Fruit fly (Drosophila melanogaster) whole organism, prepupa: ENCODE data around the gene CG13894.

Source experiments
- Blimp-1 ChIP-seq: fragments of 200-800 bp; sonication (Bioruptor generic); optimal IDR thresholded peaks from 3 replicates; lab custom pipeline; 2017; ENCODE audit warnings: missing biosample characterization, missing genetic modification characterization, mild to moderate bottlenecking, moderate library complexity, missing genetic modification reagents
- CG10631 ChIP-seq: fragments of 200-800 bp; sonication (Bioruptor generic); optimal IDR thresholded peaks from 2 replicates; lab custom pipeline; 2016; ENCODE audit warnings: missing biosample characterization, missing genetic modification characterization
- CG10669 ChIP-seq: fragments of 200-800 bp; sonication (Bioruptor generic); optimal IDR thresholded peaks from 3 replicates; lab custom pipeline; 2018; ENCODE audit warnings: missing biosample characterization, mild to moderate bottlenecking, missing genetic modification characterization, moderate library complexity
- CG11902 ChIP-seq: fragments of 200-800 bp; sonication (Bioruptor generic); optimal IDR thresholded peaks from 3 replicates; lab custom pipeline; 2016; ENCODE audit warnings: missing biosample characterization, missing genetic modification characterization
- CG1621 ChIP-seq: fragments of 200-800 bp; sonication (Bioruptor generic); optimal IDR thresholded peaks from 3 replicates; lab custom pipeline; 2018; ENCODE audit warnings: missing biosample characterization, mild to moderate bottlenecking, missing genetic modification characterization
- CG16779 ChIP-seq: fragments of 200-800 bp; sonication (Bioruptor generic); optimal IDR thresholded peaks from 3 replicates; lab custom pipeline; 2017; ENCODE audit warnings: missing biosample characterization, mild to moderate bottlenecking, missing genetic modification characterization
- CG3032 ChIP-seq: fragments of 200-800 bp; optimal IDR thresholded peaks from 2 replicates; lab custom pipeline; 2019; ENCODE audit warnings: missing biosample characterization, mild to moderate bottlenecking, missing genetic modification characterization, moderate library complexity
- CG34406 ChIP-seq: fragments of 200-800 bp; sonication (Bioruptor generic); optimal IDR thresholded peaks from 3 replicates; lab custom pipeline; 2016; ENCODE audit warnings: missing biosample characterization, missing genetic modification characterization
- CG3919 ChIP-seq: fragments of 200-800 bp; sonication (Bioruptor generic); optimal IDR thresholded peaks from 3 replicates; lab custom pipeline; 2016; ENCODE audit warnings: missing biosample characterization, missing genetic modification characterization
- CG6163 ChIP-seq: fragments of 200-800 bp; sonication (Bioruptor generic); IDR thresholded peaks from 3 replicates; pipeline ENCODE4 v1.3.6; 2022; ENCODE audit warnings: missing biosample characterization, missing genetic modification characterization
- CG6808 ChIP-seq: fragments of 200-800 bp; sonication (Bioruptor generic); optimal IDR thresholded peaks from 3 replicates; lab custom pipeline; 2017; ENCODE audit warnings: missing biosample characterization, missing genetic modification characterization, mild to moderate bottlenecking, moderate library complexity, missing genetic modification reagents
- CG6854 ChIP-seq: fragments of 200-800 bp; sonication (Bioruptor generic); optimal IDR thresholded peaks from 2 replicates; lab custom pipeline; 2017; ENCODE audit warnings: missing biosample characterization, mild to moderate bottlenecking, missing genetic modification characterization
- CG7368 ChIP-seq: fragments of 200-800 bp; sonication (Bioruptor generic); optimal IDR thresholded peaks from 3 replicates; lab custom pipeline; 2016; ENCODE audit warnings: missing biosample characterization, missing genetic modification characterization
- CG8119 ChIP-seq: fragments of 200-800 bp; sonication (Bioruptor generic); IDR thresholded peaks from 3 replicates; pipeline ENCODE4 v1.3.6; 2022; ENCODE audit warnings: missing biosample characterization, missing genetic modification characterization
- CG8319 ChIP-seq: fragments of 200-800 bp; sonication (Bioruptor generic); optimal IDR thresholded peaks from 3 replicates; lab custom pipeline; 2016; ENCODE audit warnings: missing biosample characterization, missing genetic modification characterization
- CG8632 ChIP-seq: fragments of 200-800 bp; sonication (Bioruptor generic); optimal IDR thresholded peaks from 3 replicates; lab custom pipeline; 2016; ENCODE audit warnings: missing biosample characterization, missing genetic modification characterization
- CG9139 ChIP-seq: fragments of 200-800 bp; sonication (Bioruptor generic); optimal IDR thresholded peaks from 3 replicates; lab custom pipeline; 2017; ENCODE audit warnings: missing biosample characterization, mild to moderate bottlenecking, missing genetic modification characterization
- Eip75B ChIP-seq: fragments of 200-800 bp; sonication (Bioruptor generic); optimal IDR thresholded peaks from 3 replicates; lab custom pipeline; 2016; ENCODE audit warnings: missing biosample characterization, missing genetic modification characterization
- Eip93F ChIP-seq: fragments of 200-800 bp; sonication (Bioruptor generic); optimal IDR thresholded peaks from 2 replicates; lab custom pipeline; 2016; ENCODE audit warnings: missing biosample characterization, mild to moderate bottlenecking, missing genetic modification characterization
- Ets21C ChIP-seq: fragments of 200-800 bp; sonication (Bioruptor generic); optimal IDR thresholded peaks from 3 replicates; lab custom pipeline; 2016; ENCODE audit warnings: missing biosample characterization, missing genetic modification characterization
- Ets96B ChIP-seq: fragments of 200-800 bp; optimal IDR thresholded peaks from 2 replicates; lab custom pipeline; 2019; ENCODE audit warnings: missing biosample characterization, mild to moderate bottlenecking, missing genetic modification characterization, moderate library complexity
- Gug ChIP-seq: fragments of 200-800 bp; sonication (Bioruptor generic); IDR thresholded peaks from 2 replicates; pipeline ENCODE4 v1.3.6; 2022; ENCODE audit warnings: missing biosample characterization, missing genetic modification characterization
- Hr38 ChIP-seq: sonication (Bioruptor generic); optimal IDR thresholded peaks from 2 replicates; lab custom pipeline; 2016; ENCODE audit warnings: missing biosample characterization, missing genetic modification characterization
- Hr39 ChIP-seq: fragments of 200-800 bp; sonication (Bioruptor generic); optimal IDR thresholded peaks from 2 replicates; lab custom pipeline; 2016; ENCODE audit warnings: missing biosample characterization, missing genetic modification characterization
- Hr4 ChIP-seq: fragments of 200-800 bp; sonication (Bioruptor generic); optimal IDR thresholded peaks from 3 replicates; lab custom pipeline; 2016; ENCODE audit warnings: missing biosample characterization, missing genetic modification characterization
- Lpt ChIP-seq: fragments of 200-800 bp; sonication (Bioruptor generic); optimal IDR thresholded peaks from 3 replicates; lab custom pipeline; 2016; ENCODE audit warnings: missing biosample characterization, missing genetic modification characterization
- Met ChIP-seq: fragments of 200-800 bp; sonication (Bioruptor generic); optimal IDR thresholded peaks from 3 replicates; lab custom pipeline; 2016; ENCODE audit warnings: missing biosample characterization, missing genetic modification characterization
- Smox ChIP-seq: fragments of 200-800 bp; sonication (Bioruptor generic); optimal IDR thresholded peaks from 3 replicates; lab custom pipeline; 2016; ENCODE audit warnings: missing biosample characterization, missing genetic modification characterization
- Sox102F ChIP-seq: fragments of 200-800 bp; sonication (Bioruptor generic); optimal IDR thresholded peaks from 2 replicates; lab custom pipeline; 2016; ENCODE audit warnings: missing biosample characterization, mild to moderate bottlenecking, missing genetic modification characterization
- Sox15 ChIP-seq: fragments of 200-800 bp; sonication (Bioruptor generic); optimal IDR thresholded peaks from 3 replicates; lab custom pipeline; 2016; ENCODE audit warnings: missing biosample characterization, missing genetic modification characterization
- achi ChIP-seq: fragments of 200-800 bp; sonication (Bioruptor generic); optimal IDR thresholded peaks from 3 replicates; lab custom pipeline; 2016; ENCODE audit warnings: missing biosample characterization, missing genetic modification characterization
- acj6 ChIP-seq: fragments of 200-800 bp; sonication (Bioruptor generic); optimal IDR thresholded peaks from 3 replicates; lab custom pipeline; 2016; ENCODE audit warnings: missing biosample characterization, missing genetic modification characterization
- cyc ChIP-seq: fragments of 200-800 bp; sonication (Bioruptor generic); optimal IDR thresholded peaks from 3 replicates; lab custom pipeline; 2016; ENCODE audit warnings: missing biosample characterization, missing genetic modification characterization
- dac ChIP-seq: fragments of 200-800 bp; sonication (Bioruptor generic); optimal IDR thresholded peaks from 2 replicates; lab custom pipeline; 2017; ENCODE audit warnings: missing biosample characterization, mild to moderate bottlenecking, missing genetic modification characterization
- dsx ChIP-seq: fragments of 200-800 bp; optimal IDR thresholded peaks from 3 replicates; lab custom pipeline; 2019; ENCODE audit warnings: missing biosample characterization, mild to moderate bottlenecking, missing genetic modification characterization, moderate library complexity; ENCODE audit not compliant: poor library complexity, severe bottlenecking
- esn ChIP-seq: fragments of 200-800 bp; sonication (Bioruptor generic); optimal IDR thresholded peaks from 2 replicates; lab custom pipeline; 2016; ENCODE audit warnings: missing biosample characterization, mild to moderate bottlenecking, missing genetic modification characterization, moderate library complexity
- fd59A ChIP-seq: fragments of 200-800 bp; sonication (Bioruptor generic); optimal IDR thresholded peaks from 2 replicates; lab custom pipeline; 2017; ENCODE audit warnings: missing biosample characterization, mild to moderate bottlenecking, missing genetic modification characterization, missing genetic modification reagents
- fd85E ChIP-seq: fragments of 200-800 bp; sonication (Bioruptor generic); optimal IDR thresholded peaks from 3 replicates; lab custom pipeline; 2016; ENCODE audit warnings: missing biosample characterization, missing genetic modification characterization
- fkh ChIP-seq: fragments of 200-800 bp; sonication (Bioruptor generic); optimal IDR thresholded peaks from 3 replicates; lab custom pipeline; 2017; ENCODE audit warnings: missing biosample characterization, mild to moderate bottlenecking, missing genetic modification characterization, moderate library complexity
- lz ChIP-seq: fragments of 200-800 bp; sonication (Bioruptor generic); optimal IDR thresholded peaks from 3 replicates; lab custom pipeline; 2016; ENCODE audit warnings: missing biosample characterization, missing genetic modification characterization
- net ChIP-seq: fragments of 200-800 bp; sonication (Bioruptor generic); optimal IDR thresholded peaks from 3 replicates; lab custom pipeline; 2016; ENCODE audit warnings: missing biosample characterization, missing genetic modification characterization
- pdm3 ChIP-seq: fragments of 200-800 bp; sonication (Bioruptor generic); optimal IDR thresholded peaks from 3 replicates; lab custom pipeline; 2016; ENCODE audit warnings: missing biosample characterization, missing genetic modification characterization
- salr ChIP-seq, 2 experiments: fragments of 200-800 bp; sonication (Bioruptor generic); optimal IDR thresholded peaks; 3 replicates each; lab custom pipeline; 2016 to 2018; ENCODE audit warnings: missing biosample characterization in 2 of 2, missing genetic modification characterization in 2 of 2, mild to moderate bottlenecking in 1 of 2
- ss ChIP-seq, 2 experiments: fragments of 200-800 bp; sonication (Bioruptor generic); optimal IDR thresholded peaks; 2 replicates in 1 of 2; 3 replicates in 1 of 2; lab custom pipeline; 2017 to 2018; ENCODE audit warnings: mild to moderate bottlenecking in 2 of 2, missing biosample characterization in 2 of 2, missing genetic modification characterization in 2 of 2, moderate library complexity in 1 of 2
- svp ChIP-seq: fragments of 200-800 bp; sonication (Bioruptor generic); peaks from one replicate; lab custom pipeline; 2016; ENCODE audit warnings: missing biosample characterization, missing genetic modification characterization
- topi ChIP-seq: fragments of 200-800 bp; sonication (Bioruptor generic); optimal IDR thresholded peaks from 3 replicates; lab custom pipeline; 2016; ENCODE audit warnings: missing biosample characterization, missing genetic modification characterization
- vri ChIP-seq: fragments of 200-800 bp; sonication (Bioruptor generic); optimal IDR thresholded peaks from 3 replicates; lab custom pipeline; 2016; ENCODE audit warnings: missing biosample characterization, mild to moderate bottlenecking, missing genetic modification characterization

Gene CG13894

DNA sequence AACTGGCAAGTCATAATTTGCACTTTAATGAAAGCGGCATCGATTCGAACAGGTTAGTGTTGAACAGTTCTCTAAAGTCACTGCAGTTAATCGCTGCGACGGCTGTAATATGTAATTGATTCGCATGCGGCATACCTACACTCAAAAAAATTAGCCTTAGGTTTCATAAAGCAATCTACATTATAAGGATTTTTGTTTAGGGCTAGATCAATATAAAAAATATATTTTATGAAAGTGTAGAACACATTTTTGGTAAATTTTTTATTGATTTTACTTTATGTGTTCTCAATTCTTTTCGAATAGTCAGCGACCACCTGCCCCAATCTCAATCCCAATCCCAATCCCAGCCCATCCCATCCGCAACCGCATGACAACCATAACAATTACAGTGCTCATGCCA lies 40.7 kb downstream of the CG13894 start (continued):
- TF ChIP-seq CG6808, result peak; percentile 19
- TF ChIP-seq Eip75B (GFP tag; lab: Kevin White, UChicago), result no peak
- TF ChIP-seq achi (GFP tag; lab: Kevin White, UChicago), result peak; percentile 1
- no peak for TF ChIP-seq CG1621 (tag; lab: Kevin White, UChicago)
- no peak for TF ChIP-seq salr (GFP tag; optimal IDR thresholded peaks at IDR 0.05; lab: Kevin White, UChicago)
- TF ChIP-seq cyc (GFP tag; lab: Kevin White, UChicago), result no peak
- TF ChIP-seq Sox102F (GFP tag; lab: Kevin White, UChicago), result no peak
- TF ChIP-seq ss (GFP tag; optimal IDR thresholded peaks at IDR 0.05; lab: Kevin White, UChicago), result no peak
- TF ChIP-seq svp, result peak; percentile 54
- TF ChIP-seq Hr38 (GFP tag; lab: Kevin White, UChicago), result no peak
- TF ChIP-seq acj6 (GFP tag; lab: Kevin White, UChicago), result no peak
- TF ChIP-seq topi (GFP tag; lab: Kevin White, UChicago), result peak; percentile 3
- TF ChIP-seq fd85E, result no peak
- TF ChIP-seq CG7368 (GFP tag; lab: Kevin White, UChicago), result no peak
- TF ChIP-seq CG11902 (GFP tag; lab: Kevin White, UChicago), result no peak
- TF ChIP-seq net (GFP tag; lab: Kevin White, UChicago), result no peak
- no peak for TF ChIP-seq vri
- TF ChIP-seq CG3919, result peak; percentile 24
- TF ChIP-seq Hr4 (GFP tag; lab: Kevin White, UChicago), result peak; percentile 18
- TF ChIP-seq Sox15 (GFP tag; lab: Kevin White, UChicago), result no peak

- peak; percentile 90 for TF ChIP-seq CG11902 (GFP tag; lab: Kevin White, UChicago)
- TF ChIP-seq achi (GFP tag; lab: Kevin White, UChicago), result peak; percentile 95
- TF ChIP-seq Smox (GFP tag; lab: Kevin White, UChicago), result peak; percentile 94
- TF ChIP-seq CG8119 (GFP tag; lab: Robert Waterston, UW), result peak; percentile 80
- TF ChIP-seq CG8319, result peak; percentile 92
- peak; percentile 96 for TF ChIP-seq Hr4 (GFP tag; lab: Kevin White, UChicago)
- TF ChIP-seq esn, result peak; percentile 97
- peak; percentile 92 for TF ChIP-seq CG8632 (GFP tag; lab: Kevin White, UChicago)
- TF ChIP-seq cyc (GFP tag; lab: Kevin White, UChicago), result peak; percentile 97
- peak; percentile 97 for TF ChIP-seq lz
- TF ChIP-seq Ets96B (tag; lab: Kevin White, UChicago), result peak; percentile 88
- peak; percentile 91 for TF ChIP-seq Sox15 (GFP tag; lab: Kevin White, UChicago)
- peak; percentile 91 for TF ChIP-seq CG7368 (GFP tag; lab: Kevin White, UChicago)
- peak; percentile 95 for TF ChIP-seq Sox102F (GFP tag; lab: Kevin White, UChicago)
- peak; percentile 97 for TF ChIP-seq pdm3 (GFP tag; lab: Kevin White, UChicago)
- peak; percentile 97 for TF ChIP-seq CG10631
- peak; percentile 80 for TF ChIP-seq Gug (GFP tag; lab: Robert Waterston, UW)
- TF ChIP-seq CG9139 (GFP tag; lab: Kevin White, UChicago), result peak; percentile 46
- peak; percentile 81 to 85 for TF ChIP-seq salr (GFP tag; optimal IDR thresholded peaks at IDR 0.05; lab: Kevin White, UChicago)
- TF ChIP-seq fd59A (GFP tag; lab: Kevin White, UChicago), result peak; percentile 71
- TF ChIP-seq ss (GFP tag; optimal IDR thresholded peaks at IDR 0.05; lab: Kevin White, UChicago), result peak; percentile 38 to 80
- peak; percentile 92 for TF ChIP-seq CG6163 (GFP tag; lab: Robert Waterston, UW)
- TF ChIP-seq CG34406 (GFP tag; lab: Kevin White, UChicago), result peak; percentile 93
- TF ChIP-seq CG16779, result peak; percentile 63
- peak; percentile 85 for TF ChIP-seq dac (GFP tag; lab: Kevin White, UChicago)
- TF ChIP-seq CG6854 (GFP tag; lab: Kevin White, UChicago), result peak; percentile 72
- TF ChIP-seq CG1621 (tag; lab: Kevin White, UChicago), result peak; percentile 77
- TF ChIP-seq fkh (GFP tag; lab: Kevin White, UChicago), result peak; percentile 79
- peak; percentile 81 for TF ChIP-seq fd85E
- TF ChIP-seq Blimp-1 (GFP tag; lab: Kevin White, UChicago), result peak; percentile 64
- peak; percentile 86 for TF ChIP-seq Lpt
- peak; percentile 97 for TF ChIP-seq Hr39 (GFP tag; lab: Kevin White, UChicago)
- TF ChIP-seq dsx, result peak; percentile 81
- peak; percentile 92 for TF ChIP-seq topi (GFP tag; lab: Kevin White, UChicago)
- TF ChIP-seq CG10669 (GFP tag; lab: Kevin White, UChicago), result peak; percentile 87
- peak; percentile 94 for TF ChIP-seq Eip75B (GFP tag; lab: Kevin White, UChicago)
- peak; percentile 69 for TF ChIP-seq CG6808
- peak; percentile 95 for TF ChIP-seq Ets21C
- TF ChIP-seq Eip93F, result peak; percentile 72
- peak; percentile 96 for TF ChIP-seq Met (GFP tag; lab: Kevin White, UChicago)
- peak; percentile 89 for TF ChIP-seq CG3032
- peak; percentile 93 for TF ChIP-seq net (GFP tag; lab: Kevin White, UChicago)
These were observed 44.9 kb downstream of the CG13894 start, which contains the start of the genes MED30 and Rev1 for dm6 chr3L:654019-654418. Gene MED30, minus strand, starts transcription at chr3L:654089. Gene Rev1, plus strand, starts transcription at chr3L:654363.
